Worm (Caenorhabditis elegans) whole organism, L4/young adult: Measurements from ENCODE around the gene gpc-1.

ENCODE experiments used
- W03F9.2 ChIP-seq: fragments of 150-350 bp; optimal IDR thresholded peaks from 2 replicates; lab custom pipeline; 2014; ENCODE audit warnings: missing biosample characterization, missing genetic modification characterization
- him-1 ChIP-seq: sonication (generic microtip); optimal IDR thresholded peaks from 2 replicates; lab custom pipeline; 2016; ENCODE audit warnings: missing genotype, missing genetic modification reagents, missing genetic modification characterization, missing compliant biosample characterization

DNA sequence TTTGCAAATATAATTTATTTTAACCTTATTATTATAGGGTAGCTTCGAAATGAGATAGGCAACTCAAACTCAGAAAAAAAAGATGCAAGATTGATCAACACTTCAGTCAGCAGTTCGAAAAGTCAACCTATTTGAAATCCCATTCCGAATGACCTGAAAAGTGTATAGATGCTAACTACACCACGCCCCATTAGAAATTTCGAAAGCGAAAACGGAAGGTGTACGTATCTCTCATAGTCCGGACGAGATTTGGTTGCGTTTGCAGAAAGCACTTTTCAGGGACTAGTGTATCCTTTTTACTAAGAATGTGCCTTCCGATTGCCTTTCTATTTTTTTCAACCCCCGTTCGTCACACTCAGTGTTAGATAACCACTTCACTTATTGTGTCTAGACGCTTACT lies 30.9 kb upstream of the gpc-1 start:
- TF ChIP-seq W03F9.2: no peak
- no peak for TF ChIP-seq him-1
